Worm (Caenorhabditis elegans): Measurements from ENCODE around the gene ZC513.2.

ZC513.2 gene

ce11 chrV:8050811-8051210 is 3.4 kb upstream of the ZC513.2 start, which contains the start of gene col-43:
Gene col-43 (minus strand): TSS chrV:8050911.
- TF ChIP-seq attf-4 (tag; optimal IDR thresholded peaks at IDR 0.05): no peak
- TF ChIP-seq daf-16 (GFP tag; optimal IDR thresholded peaks at IDR 0.05): no peak
- TF ChIP-seq daf-16 (tag; optimal IDR thresholded peaks at IDR 0.05): no peak
- TF ChIP-seq hif-1 (tag; optimal IDR thresholded peaks at IDR 0.05): no peak
- TF ChIP-seq ceh-28 (tag; optimal IDR thresholded peaks at IDR 0.05): no peak
- TF ChIP-seq lin-15B (tag; optimal IDR thresholded peaks at IDR 0.05): no peak
- TF ChIP-seq F44E2.7 (GFP tag; IDR thresholded peaks at IDR 0.05): no peak
- TF ChIP-seq lin-29 (GFP tag; IDR thresholded peaks at IDR 0.05): no peak
- no peak for TF ChIP-seq egl-27 (tag; optimal IDR thresholded peaks at IDR 0.05)
- no peak for TF ChIP-seq nhr-25 (tag; optimal IDR thresholded peaks at IDR 0.05; ENCODE audit: borderline replicate concordance, insufficient read depth)
- TF ChIP-seq nhr-11 (tag; optimal IDR thresholded peaks at IDR 0.05): no peak
- no peak for TF ChIP-seq lin-39 (tag; optimal IDR thresholded peaks at IDR 0.05)
- TF ChIP-seq sdz-12 (GFP tag; optimal IDR thresholded peaks at IDR 0.05): no peak
- no peak for TF ChIP-seq egl-43 (GFP tag; IDR thresholded peaks at IDR 0.05)
- no peak for TF ChIP-seq gei-8 (GFP tag; optimal IDR thresholded peaks at IDR 0.05)
- TF ChIP-seq mxl-2 (GFP tag; conservative IDR thresholded peaks at IDR 0.05): no peak
- TF ChIP-seq mxl-3 (GFP tag; optimal IDR thresholded peaks at IDR 0.05): no peak
- TF ChIP-seq ZK546.5 (tag; optimal IDR thresholded peaks at IDR 0.05): no peak

- TF ChIP-seq mep-1 (tag; optimal IDR thresholded peaks at IDR 0.05) (no peak), tra-1 (GFP tag; IDR thresholded peaks at IDR 0.05) (no peak), dve-1 (tag; optimal IDR thresholded peaks at IDR 0.05; ENCODE audit: insufficient read depth) (peak; percentile 42), nhr-77 (tag; optimal IDR thresholded peaks at IDR 0.05) (no peak)
These were observed 2.4 kb upstream of the ZC513.2 start, which contains the start of gene sth-1 for ce11 chrV:8051851-8052250. Gene sth-1 (plus strand): TSS chrV:8052151.

- no peak for TF ChIP-seq ztf-7 (tag; optimal IDR thresholded peaks at IDR 0.05)
- TF ChIP-seq dpl-1 (GFP tag; optimal IDR thresholded peaks at IDR 0.05): no peak
- TF ChIP-seq nhr-111 (GFP tag; optimal IDR thresholded peaks at IDR 0.05): no peak
- TF ChIP-seq nhr-28 (tag; optimal IDR thresholded peaks at IDR 0.05): no peak
- no peak for TF ChIP-seq nhr-11 (tag; optimal IDR thresholded peaks at IDR 0.05)
- no peak for TF ChIP-seq ceh-62 (tag; optimal IDR thresholded peaks at IDR 0.05)
- peak in 1 of 2 experiments; percentile 70 for TF ChIP-seq unc-62 (GFP tag; optimal IDR thresholded peaks at IDR 0.05 in 1 of 2)
- TF ChIP-seq unc-62 (tag; optimal IDR thresholded peaks at IDR 0.05): no peak
- TF ChIP-seq nhr-48 (tag; optimal IDR thresholded peaks at IDR 0.05): peak; percentile 23
- no peak for TF ChIP-seq lir-3 (tag; optimal IDR thresholded peaks at IDR 0.05)
- no peak for TF ChIP-seq ceh-32 (tag; optimal IDR thresholded peaks at IDR 0.05; ENCODE audit: poor library complexity)
- no peak for TF ChIP-seq nhr-76 (tag; optimal IDR thresholded peaks at IDR 0.05)
- TF ChIP-seq nhr-10 (tag; optimal IDR thresholded peaks at IDR 0.05): no peak
- no peak for TF ChIP-seq tra-1 (GFP tag; IDR thresholded peaks at IDR 0.05)
- TF ChIP-seq mxl-3 (GFP tag; optimal IDR thresholded peaks at IDR 0.05): no peak
- no peak for TF ChIP-seq nhr-77 (tag; optimal IDR thresholded peaks at IDR 0.05)
- peak; percentile 31 for TF ChIP-seq aha-1 (tag)
- no peak for TF ChIP-seq nhr-25 (tag; optimal IDR thresholded peaks at IDR 0.05; ENCODE audit: borderline replicate concordance, insufficient read depth)
- TF ChIP-seq daf-12 (tag; optimal IDR thresholded peaks at IDR 0.05): no peak
These were observed 940 bp downstream of the ZC513.2 start for ce11 chrV:8055170-8055569.

ce11 chrV:8057771-8058170 is 3.5 kb downstream of the ZC513.2 start:
- 0 out of 2 replicates have a peak, but pooled peaks have one; percentile 24 for TF ChIP-seq snpc-1.2 (GFP tag; IDR thresholded peaks at IDR 0.05)

Data from whole organism, L4 larva.